Worm (Caenorhabditis elegans): Measurements from ENCODE around the gene ent-2.
A peak's percentile ranks its signal among the peaks of the same experiment; 100 is the strongest.

The ent-2 gene

DNA sequence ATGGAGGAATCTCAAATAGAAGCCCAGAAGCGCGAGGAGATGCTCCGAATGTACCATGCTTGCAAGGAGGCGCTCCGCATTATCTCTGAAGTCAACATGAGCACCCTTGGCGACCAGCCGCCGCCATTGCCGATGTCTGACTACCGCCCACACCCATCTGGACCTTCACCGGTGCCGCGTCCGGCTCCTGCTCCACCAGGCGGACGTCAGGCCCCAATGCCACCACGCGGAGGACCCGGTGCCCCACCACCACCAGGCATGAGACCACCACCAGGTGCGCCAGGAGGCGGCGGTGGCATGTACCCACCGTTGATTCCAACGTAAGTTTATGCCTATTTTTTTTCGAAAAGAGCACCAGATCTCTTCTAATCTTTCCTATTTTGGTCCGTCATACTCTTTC, 28.8 kb upstream of the ent-2 start:
- TF ChIP-seq ztf-1 (GFP tag; conservative IDR thresholded peaks at IDR 0.05) (0 out of 2 replicates have a peak, but pooled peaks have one; percentile 39), mdl-1 (tag; optimal IDR thresholded peaks at IDR 0.05) (no peak)

DNA sequence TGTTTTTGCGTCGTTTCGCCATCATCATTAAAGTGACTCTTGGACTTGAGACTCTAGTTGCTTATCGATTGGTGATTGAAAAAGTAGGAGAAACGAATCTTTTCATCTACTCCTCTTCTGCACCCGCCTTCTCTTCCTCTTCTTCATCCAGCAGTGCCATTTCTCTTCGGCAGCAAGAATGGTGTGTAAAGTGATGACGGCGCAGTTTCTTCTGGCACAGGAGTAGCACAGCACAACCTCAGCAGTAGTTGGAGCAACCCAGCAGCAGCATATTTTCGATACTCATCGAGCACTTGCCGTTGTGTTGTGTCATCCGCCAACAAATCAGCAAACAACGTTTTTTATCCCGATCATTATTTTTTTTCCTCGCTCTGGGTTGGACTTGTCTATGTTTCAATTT, 25.4 kb upstream of the ent-2 start:
- TF ChIP-seq sma-9 (GFP tag; optimal IDR thresholded peaks at IDR 0.05) (peak; percentile 29), sma-9 (tag; optimal IDR thresholded peaks at IDR 0.05) (no peak), lin-13 (GFP tag; optimal IDR thresholded peaks at IDR 0.05) (no peak), nhr-129 (tag; optimal IDR thresholded peaks at IDR 0.05) (peak; percentile 59), F13H6.1 (tag; optimal IDR thresholded peaks at IDR 0.05) (peak; percentile 19)

DNA sequence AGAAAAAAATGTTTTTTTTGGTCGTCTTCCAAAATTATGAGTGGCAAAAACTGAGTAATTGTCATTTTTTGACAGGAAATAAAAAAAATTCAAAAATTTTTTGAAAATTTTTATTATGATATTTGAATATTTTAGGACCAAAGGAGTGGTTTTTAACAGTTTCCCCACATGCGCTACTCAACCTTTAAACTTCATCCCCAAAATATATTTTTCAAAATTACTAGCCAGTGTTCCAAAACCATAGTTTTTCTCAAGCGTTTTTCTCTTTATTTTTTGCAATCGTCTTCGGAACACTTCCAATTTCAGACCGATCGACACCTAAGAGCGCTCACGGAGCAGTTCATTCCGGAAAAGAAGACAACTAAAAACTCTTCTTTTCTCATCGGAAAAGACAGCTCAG, 23.9 kb upstream of the ent-2 start, which contains the start of gene K09A9.6:
Gene K09A9.6 (plus strand): TSS at position 301 of the 400 bp plus-strand sequence.
- TF ChIP-seq peb-1 (tag; optimal IDR thresholded peaks at IDR 0.05) (no peak), ztf-11 (tag; optimal IDR thresholded peaks at IDR 0.05) (no peak), ceh-82 (tag; optimal IDR thresholded peaks at IDR 0.05) (no peak), ztf-1 (GFP tag; conservative IDR thresholded peaks at IDR 0.05) (no peak), nhr-6 (tag; optimal IDR thresholded peaks at IDR 0.05) (no peak), elt-3 (tag; optimal IDR thresholded peaks at IDR 0.05) (no peak), aly-2 (tag; optimal IDR thresholded peaks at IDR 0.05) (no peak), sem-4 (tag; optimal IDR thresholded peaks at IDR 0.05) (no peak)

DNA sequence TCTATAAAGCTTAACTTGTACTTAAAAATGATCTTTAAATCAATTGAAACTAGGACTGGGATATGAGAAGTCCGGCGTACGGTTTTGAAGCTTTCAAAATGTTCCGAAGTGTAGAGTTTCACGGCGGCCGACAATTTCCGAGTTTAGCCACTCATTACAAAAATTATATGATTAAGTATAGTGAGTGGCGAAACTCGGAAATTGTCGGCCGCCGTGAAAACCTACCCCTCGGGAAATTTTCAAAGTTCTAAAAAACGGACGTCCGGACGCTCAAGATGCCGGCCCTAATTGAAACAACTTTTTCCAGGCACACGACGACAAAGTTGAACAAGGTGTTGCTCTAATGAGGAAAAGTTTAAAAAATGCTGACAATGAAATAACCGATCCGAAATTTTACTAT, 15.7 kb upstream of the ent-2 start:
- TF ChIP-seq elt-3 (tag; optimal IDR thresholded peaks at IDR 0.05) (no peak), nhr-23 (tag; optimal IDR thresholded peaks at IDR 0.05) (no peak), nhr-10 (tag; optimal IDR thresholded peaks at IDR 0.05) (no peak), elt-1 (tag; optimal IDR thresholded peaks at IDR 0.05) (no peak)

DNA sequence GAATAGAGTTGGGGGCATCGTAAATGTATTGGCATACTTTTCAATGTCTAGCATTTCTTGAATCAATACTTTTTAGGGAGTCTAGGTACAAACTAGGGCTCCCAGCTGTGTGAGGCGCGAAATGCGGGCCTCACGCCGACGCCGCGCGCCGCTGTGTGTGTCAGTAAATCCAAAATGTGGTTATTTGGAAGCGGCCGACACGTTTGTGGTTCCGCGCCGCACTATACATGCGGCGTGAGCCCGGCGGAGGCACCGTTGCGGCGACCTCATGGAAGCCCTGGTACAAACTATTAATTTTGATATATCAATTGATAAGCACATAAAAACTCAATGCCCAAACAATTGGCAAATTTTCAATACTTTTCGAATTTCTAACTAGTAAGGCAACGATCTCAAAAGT, 14.7 kb upstream of the ent-2 start:
- TF ChIP-seq nhr-129 (tag; optimal IDR thresholded peaks at IDR 0.05) (no peak), Y55F3AM.14 (GFP tag; optimal IDR thresholded peaks at IDR 0.05) (no peak), sma-9 (GFP tag; optimal IDR thresholded peaks at IDR 0.05) (no peak), sma-9 (tag; optimal IDR thresholded peaks at IDR 0.05) (no peak), snpc-4 (tag; optimal IDR thresholded peaks at IDR 0.05) (peak; percentile 53)

DNA sequence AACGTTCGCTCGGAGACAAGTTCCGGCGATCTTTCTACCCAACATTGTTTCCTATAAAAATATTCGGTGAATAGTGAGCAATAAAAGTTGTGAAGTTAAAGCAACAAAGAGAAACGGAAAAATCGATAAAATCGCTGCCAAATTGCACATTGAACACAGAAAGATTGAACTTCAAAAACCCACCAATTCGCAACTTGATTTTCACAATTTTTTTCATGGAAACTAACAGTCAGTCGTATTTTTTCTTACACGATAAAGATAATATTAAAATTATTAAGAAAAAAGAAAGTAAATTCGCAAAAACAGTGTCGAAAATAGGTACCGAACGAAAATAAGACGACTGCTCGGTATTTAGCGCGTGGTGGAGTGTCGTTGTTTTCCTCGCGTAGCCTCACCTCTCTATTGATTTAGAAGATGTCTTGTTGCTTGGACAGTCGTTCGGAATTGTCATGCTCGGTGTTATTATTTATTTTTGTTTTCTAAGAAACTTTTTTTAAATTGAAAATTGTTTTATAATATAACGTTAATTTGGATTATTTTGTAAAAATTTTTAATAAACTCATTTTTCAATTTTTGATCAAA, 10.4 kb upstream of the ent-2 start, which contains the start of gene gas-1:
Gene gas-1 (minus strand): TSS at position 51 of the 582 bp plus-strand sequence.
- TF ChIP-seq unc-55 (GFP tag; optimal IDR thresholded peaks at IDR 0.05) (peak; percentile 54), lsy-2 (tag; optimal IDR thresholded peaks at IDR 0.05) (peak in 1 of 2 experiments; percentile 36), crh-2 (tag; optimal IDR thresholded peaks at IDR 0.05) (peak; percentile 1), nhr-129 (tag; optimal IDR thresholded peaks at IDR 0.05) (peak; percentile 23), ceh-16 (tag; optimal IDR thresholded peaks at IDR 0.05) (no peak)

DNA sequence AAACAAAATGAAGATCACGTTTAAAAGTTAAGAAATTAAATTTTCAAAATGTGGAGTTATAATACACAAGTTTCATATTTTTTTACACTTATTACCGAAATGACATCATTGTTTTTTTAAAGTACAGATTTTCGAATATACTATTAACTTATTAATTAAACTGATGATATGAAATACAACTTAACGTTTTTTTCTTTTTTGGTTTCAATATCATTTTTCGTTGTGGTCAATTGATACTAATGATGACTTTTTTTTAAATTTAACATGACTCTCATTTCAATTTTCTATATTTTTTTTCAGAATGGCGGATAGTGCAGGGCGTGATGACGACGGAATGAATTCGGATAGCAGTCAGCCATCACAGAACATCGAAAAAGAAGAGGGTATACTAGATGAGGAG, 9.8 kb upstream of the ent-2 start, which contains the start of gene usp-33:
Gene usp-33 (plus strand): TSS at position 301 of the 400 bp plus-strand sequence.
- TF ChIP-seq unc-55 (GFP tag; optimal IDR thresholded peaks at IDR 0.05) (no peak), egl-27 (tag; optimal IDR thresholded peaks at IDR 0.05) (no peak), sem-4 (tag; optimal IDR thresholded peaks at IDR 0.05) (no peak), lin-11 (tag; optimal IDR thresholded peaks at IDR 0.05) (no peak), elt-1 (tag; optimal IDR thresholded peaks at IDR 0.05) (no peak), sma-3 (GFP tag; optimal IDR thresholded peaks at IDR 0.05) (no peak), Y55F3AM.14 (GFP tag; optimal IDR thresholded peaks at IDR 0.05) (no peak), aly-2 (tag; optimal IDR thresholded peaks at IDR 0.05) (no peak), elt-3 (tag; optimal IDR thresholded peaks at IDR 0.05) (no peak), ama-1 (optimal IDR thresholded peaks at IDR 0.05) (no peak), lsy-2 (tag; optimal IDR thresholded peaks at IDR 0.05) (no peak), nhr-21 (tag; optimal IDR thresholded peaks at IDR 0.05) (no peak), fos-1 (tag; optimal IDR thresholded peaks at IDR 0.05) (no peak), ceh-82 (tag; optimal IDR thresholded peaks at IDR 0.05) (no peak), ztf-4 (tag; optimal IDR thresholded peaks at IDR 0.05) (no peak), ZK546.5 (tag; optimal IDR thresholded peaks at IDR 0.05) (no peak)
